Fruit fly (Drosophila melanogaster) whole organism, embryonic: ENCODE measurements around the gene CG16985.

ENCODE experiments used
- Asciz ChIP-seq: fragments of 200-800 bp; sonication (Bioruptor generic); optimal IDR thresholded peaks from 2 replicates; lab custom pipeline; 2017; ENCODE audit warnings: missing biosample characterization, mild to moderate bottlenecking, missing genetic modification characterization, missing genetic modification reagents
- Bdp1 ChIP-seq: fragments of 200-800 bp; sonication (Bioruptor generic); optimal IDR thresholded peaks from 3 replicates; lab custom pipeline; 2016; ENCODE audit warnings: missing biosample characterization, missing genetic modification characterization
- CG10366 ChIP-seq: fragments of 200-800 bp; sonication (Bioruptor generic); IDR thresholded peaks from 2 replicates; pipeline ENCODE4 v1.3.6; 2022; ENCODE audit warnings: missing biosample characterization, missing genetic modification characterization
- CG10462 ChIP-seq: fragments of 200-800 bp; sonication (Bioruptor generic); optimal IDR thresholded peaks from 2 replicates; lab custom pipeline; 2016; ENCODE audit warnings: missing biosample characterization, missing genetic modification characterization
- CG11696 ChIP-seq: fragments of 200-800 bp; sonication (Bioruptor generic); IDR thresholded peaks from 2 replicates; pipeline ENCODE4 v1.3.6; 2022; ENCODE audit warnings: missing biosample characterization, missing genetic modification characterization
- CG12155 ChIP-seq: fragments of 200-800 bp; sonication (Bioruptor generic); optimal IDR thresholded peaks from 3 replicates; lab custom pipeline; 2016; ENCODE audit warnings: missing biosample characterization, missing genetic modification characterization
- CG13123 ChIP-seq: fragments of 200-800 bp; sonication (Bioruptor generic); optimal IDR thresholded peaks from 2 replicates; lab custom pipeline; 2016; ENCODE audit warnings: missing biosample characterization, missing genetic modification characterization
- CG17186 ChIP-seq: fragments of 200-800 bp; sonication (Bioruptor generic); optimal IDR thresholded peaks from 3 replicates; lab custom pipeline; 2017; ENCODE audit warnings: missing biosample characterization, missing genetic modification reagents, missing genetic modification characterization
- CG17359 ChIP-seq: fragments of 200-800 bp; sonication (Bioruptor generic); optimal IDR thresholded peaks from 3 replicates; lab custom pipeline; 2018; ENCODE audit warnings: missing biosample characterization, mild to moderate bottlenecking, missing genetic modification characterization, moderate library complexity
- CG17361 ChIP-seq: fragments of 200-800 bp; sonication (Bioruptor generic); IDR thresholded peaks from 3 replicates; pipeline ENCODE4 v1.3.6; 2022; ENCODE audit warnings: missing biosample characterization, missing genetic modification characterization
- CG17612 ChIP-seq: fragments of 200-800 bp; sonication (Bioruptor generic); IDR thresholded peaks from 2 replicates; pipeline ENCODE4 v1.3.6; 2022; ENCODE audit warnings: missing biosample characterization, missing genetic modification characterization
- CG17829 ChIP-seq: fragments of 200-800 bp; optimal IDR thresholded peaks from 2 replicates; lab custom pipeline; 2019; ENCODE audit warnings: missing biosample characterization, mild to moderate bottlenecking, missing genetic modification characterization, moderate library complexity
- CG2202 ChIP-seq: fragments of 200-800 bp; sonication (Bioruptor generic); optimal IDR thresholded peaks from 2 replicates; lab custom pipeline; 2018; ENCODE audit warnings: missing biosample characterization, mild to moderate bottlenecking, missing genetic modification characterization
- CG34224 ChIP-seq: fragments of 200-800 bp; sonication (Bioruptor generic); IDR thresholded peaks from 3 replicates; pipeline ENCODE4 v1.3.6; 2022; ENCODE audit warnings: missing biosample characterization, missing genetic modification characterization; ENCODE audit not compliant: partially characterized antibody
- CG3847 ChIP-seq: fragments of 200-800 bp; sonication (Bioruptor generic); IDR thresholded peaks from 2 replicates; pipeline ENCODE4 v1.3.6; 2022; ENCODE audit warnings: missing biosample characterization, missing genetic modification characterization
- CG4730 ChIP-seq: fragments of 200-800 bp; sonication (Bioruptor generic); IDR thresholded peaks from 2 replicates; pipeline ENCODE4 v1.3.6; 2022; ENCODE audit warnings: missing biosample characterization, missing genetic modification characterization
- CG6689 ChIP-seq: fragments of 200-800 bp; sonication (Bioruptor generic); IDR thresholded peaks from 2 replicates; pipeline ENCODE4 v1.3.6; 2022; ENCODE audit warnings: missing biosample characterization, missing genetic modification characterization
- CG6765 ChIP-seq: fragments of 200-800 bp; sonication (Bioruptor generic); optimal IDR thresholded peaks from 3 replicates; lab custom pipeline; 2017; ENCODE audit warnings: missing biosample characterization, mild to moderate bottlenecking, missing genetic modification characterization
- CG8765 ChIP-seq: fragments of 200-800 bp; sonication (Bioruptor generic); IDR thresholded peaks from 2 replicates; pipeline ENCODE4 v1.3.6; 2022; ENCODE audit warnings: missing biosample characterization, missing genetic modification characterization
- Dek ChIP-seq: fragments of 200-800 bp; sonication (Bioruptor generic); optimal IDR thresholded peaks from 3 replicates; lab custom pipeline; 2019; ENCODE audit warnings: missing biosample characterization, mild to moderate bottlenecking, missing genetic modification characterization, moderate library complexity
- Dip2 ChIP-seq: fragments of 200-800 bp; sonication (Bioruptor generic); IDR thresholded peaks from 2 replicates; pipeline ENCODE4 v1.3.6; 2022; ENCODE audit warnings: missing biosample characterization, missing genetic modification characterization
- Dll ChIP-seq: fragments of 200-800 bp; sonication (Bioruptor generic); IDR thresholded peaks from 4 replicates; pipeline ENCODE4 v1.3.6; 2022; ENCODE audit warnings: missing biosample characterization, missing genetic modification characterization; ENCODE audit not compliant: partially characterized antibody
- ERR ChIP-seq: fragments of 200-800 bp; sonication (Bioruptor generic); optimal IDR thresholded peaks from 2 replicates; lab custom pipeline; 2016; ENCODE audit warnings: missing biosample characterization, missing genetic modification characterization
- Ets65A ChIP-seq: fragments of 200-800 bp; sonication (Bioruptor generic); peaks from one replicate; lab custom pipeline; 2016; ENCODE audit warnings: missing biosample characterization, missing genetic modification characterization
- HLHmδ ChIP-seq: fragments of 200-800 bp; sonication (Bioruptor generic); optimal IDR thresholded peaks from 2 replicates; lab custom pipeline; 2018; ENCODE audit warnings: missing biosample characterization, mild to moderate bottlenecking, missing genetic modification characterization, moderate library complexity
- Hr51 ChIP-seq, 2 experiments: fragments of 200-800 bp; sonication (Bioruptor generic); optimal IDR thresholded peaks; 2 replicates in 1 of 2; 3 replicates in 1 of 2; lab custom pipeline; 2016 to 2018; ENCODE audit warnings: missing biosample characterization in 2 of 2, missing genetic modification characterization in 2 of 2, mild to moderate bottlenecking in 1 of 2, moderate library complexity in 1 of 2
- Jarid2 ChIP-seq: fragments of 200-800 bp; sonication (Bioruptor generic); optimal IDR thresholded peaks from 3 replicates; lab custom pipeline; 2017; ENCODE audit warnings: mild to moderate bottlenecking, missing biosample characterization, missing genetic modification reagents, missing genetic modification characterization
- MESR4 ChIP-seq: fragments of 200-800 bp; sonication (Bioruptor generic); optimal IDR thresholded peaks from 2 replicates; lab custom pipeline; 2018; ENCODE audit warnings: missing biosample characterization, mild to moderate bottlenecking, missing genetic modification characterization, moderate library complexity
- Sox102F ChIP-seq: fragments of 200-800 bp; sonication (Bioruptor generic); optimal IDR thresholded peaks from 2 replicates; lab custom pipeline; 2018; ENCODE audit warnings: missing biosample characterization, mild to moderate bottlenecking, missing genetic modification characterization, moderate library complexity
- TFAM ChIP-seq: fragments of 200-800 bp; sonication (Bioruptor generic); optimal IDR thresholded peaks from 2 replicates; lab custom pipeline; 2017; ENCODE audit warnings: missing biosample characterization, missing genetic modification characterization, inconsistent platforms
- Tbp ChIP-seq: fragments of >200 bp; optimal IDR thresholded peaks from 2 replicates; lab custom pipeline; 2018; ENCODE audit warnings: missing biosample characterization, missing genetic modification characterization
- az2 ChIP-seq: fragments of 200-800 bp; sonication (Bioruptor generic); optimal IDR thresholded peaks from 3 replicates; lab custom pipeline; 2016; ENCODE audit warnings: missing biosample characterization, missing genetic modification characterization
- dan ChIP-seq: fragments of 200-800 bp; sonication (Bioruptor generic); IDR thresholded peaks from 2 replicates; pipeline ENCODE4 v1.3.6; 2022; ENCODE audit warnings: missing biosample characterization, missing genetic modification characterization
- gcm2 ChIP-seq: fragments of 200-800 bp; sonication (Bioruptor generic); optimal IDR thresholded peaks from 2 replicates; lab custom pipeline; 2016; ENCODE audit warnings: missing biosample characterization, missing genetic modification characterization
- gfzf ChIP-seq: fragments of 200-800 bp; sonication (Bioruptor generic); optimal IDR thresholded peaks from 2 replicates; lab custom pipeline; 2016; ENCODE audit warnings: missing biosample characterization, mild to moderate bottlenecking, missing genetic modification characterization, moderate library complexity
- gsb-n ChIP-seq: fragments of 200-800 bp; sonication (Bioruptor generic); optimal IDR thresholded peaks from 3 replicates; lab custom pipeline; 2018; ENCODE audit warnings: missing biosample characterization, mild to moderate bottlenecking, missing genetic modification characterization
- h ChIP-seq: fragments of >200 bp; optimal IDR thresholded peaks from 2 replicates; lab custom pipeline; 2017
- hth ChIP-seq: fragments of >200 bp; optimal IDR thresholded peaks from 2 replicates; lab custom pipeline; 2017; ENCODE audit warnings: inconsistent platforms
- lola ChIP-seq, 3 experiments: fragments of >200 bp in 2 of 3; fragments of 200-800 bp in 1 of 3; sonication (Bioruptor generic) in 1 of 3; optimal IDR thresholded peaks; 2 replicates each; lab custom pipeline; 2017 to 2019; ENCODE audit warnings: missing biosample characterization in 3 of 3, missing genetic modification characterization in 3 of 3, mild to moderate bottlenecking in 1 of 3, moderate library complexity in 1 of 3
- nerfin-1 ChIP-seq: fragments of 200-800 bp; sonication (Bioruptor generic); optimal IDR thresholded peaks from 3 replicates; lab custom pipeline; 2019; ENCODE audit warnings: missing biosample characterization, mild to moderate bottlenecking, missing genetic modification characterization, moderate library complexity
- oc ChIP-seq: fragments of 200-800 bp; sonication (Bioruptor generic); optimal IDR thresholded peaks from 2 replicates; lab custom pipeline; 2018; ENCODE audit warnings: missing biosample characterization, mild to moderate bottlenecking, missing genetic modification characterization, moderate library complexity
- odd ChIP-seq: fragments of 200-800 bp; sonication (Bioruptor generic); optimal IDR thresholded peaks from 2 replicates; lab custom pipeline; 2017; ENCODE audit warnings: missing biosample characterization, mild to moderate bottlenecking, missing genetic modification characterization
- psq ChIP-seq: fragments of 200-800 bp; sonication (Bioruptor generic); optimal IDR thresholded peaks from 2 replicates; lab custom pipeline; 2017; ENCODE audit warnings: missing biosample characterization, missing genetic modification characterization
- pzg ChIP-seq: fragments of 200-800 bp; sonication (Bioruptor generic); optimal IDR thresholded peaks from 3 replicates; lab custom pipeline; 2018; ENCODE audit warnings: missing biosample characterization, mild to moderate bottlenecking, missing genetic modification characterization, moderate library complexity
- ranshi ChIP-seq: fragments of 200-800 bp; sonication (Bioruptor generic); IDR thresholded peaks from 2 replicates; pipeline ENCODE4 v1.3.6; 2022; ENCODE audit warnings: missing biosample characterization, missing genetic modification characterization
- run ChIP-seq: fragments of 200-800 bp; sonication (Bioruptor generic); optimal IDR thresholded peaks from 3 replicates; lab custom pipeline; 2018; ENCODE audit warnings: missing biosample characterization, mild to moderate bottlenecking, missing genetic modification characterization
- sc ChIP-seq, 3 experiments: fragments of >200 bp in 2 of 3; fragments of 200-800 bp in 1 of 3; sonication (Bioruptor generic) in 1 of 3; optimal IDR thresholded peaks; 2 replicates in 2 of 3; 3 replicates in 1 of 3; lab custom pipeline; 2017; ENCODE audit warnings: mild to moderate bottlenecking in 1 of 3, missing biosample characterization in 1 of 3, missing genetic modification characterization in 1 of 3, missing genetic modification reagents in 1 of 3
- shn ChIP-seq: fragments of 200-800 bp; sonication (Bioruptor generic); optimal IDR thresholded peaks from 3 replicates; lab custom pipeline; 2016; ENCODE audit warnings: missing biosample characterization, missing genetic modification characterization
- ssp ChIP-seq: fragments of 200-800 bp; sonication (Bioruptor generic); IDR thresholded peaks from 2 replicates; pipeline ENCODE4 v1.3.6; 2022; ENCODE audit warnings: missing biosample characterization, missing genetic modification characterization
- tgo ChIP-seq: fragments of 200-800 bp; sonication (Bioruptor generic); IDR thresholded peaks from 3 replicates; pipeline ENCODE4 v1.3.6; 2022; ENCODE audit warnings: missing biosample characterization, missing genetic modification characterization
- twi ChIP-seq: fragments of 200-800 bp; optimal IDR thresholded peaks from 2 replicates; lab custom pipeline; 2019; ENCODE audit warnings: missing biosample characterization, mild to moderate bottlenecking, missing genetic modification characterization, moderate library complexity
- yki ChIP-seq: fragments of >200 bp; optimal IDR thresholded peaks from 3 replicates; lab custom pipeline; 2018

CG16985 gene

dm6 chr3L:2599214-2599730 is at the start of gene CG16985, which contains the start of gene CG12182:
TSS of gene CG16985 (plus strand) at chr3L:2599297.
TSS of gene CG12182 (minus strand) at chr3L:2599579.
- TF ChIP-seq Ets65A (no peak), TFAM (GFP tag; lab: Kevin White, UChicago) (no peak), tgo (no peak), CG8765 (no peak), twi (tag; lab: Kevin White, UChicago) (no peak), CG10462 (GFP tag; lab: Kevin White, UChicago) (no peak), gsb-n (no peak), CG17612 (no peak), psq (GFP tag; lab: Kevin White, UChicago) (no peak), ssp (no peak), Tbp (GFP tag; lab: Kevin White, UChicago) (no peak), Dll (GFP tag; lab: Robert Waterston, UW) (peak; percentile 43; the same call in 1 of the 4 replicates), CG17361 (GFP tag; lab: Robert Waterston, UW) (no peak), CG6765 (GFP tag; lab: Kevin White, UChicago) (no peak), pzg (peak; percentile 41), sc (optimal IDR thresholded peaks at IDR 0.05; lab: Kevin White, UChicago) (no peak), sc (GFP tag; optimal IDR thresholded peaks at IDR 0.05; lab: Kevin White, UChicago) (no peak), CG10366 (GFP tag; lab: Robert Waterston, UW) (no peak), CG4730 (GFP tag; lab: Robert Waterston, UW) (no peak), az2 (no peak), CG2202 (tag; lab: Kevin White, UChicago) (no peak), Hr51 (GFP tag; optimal IDR thresholded peaks at IDR 0.05; lab: Kevin White, UChicago) (no peak), Dip2 (GFP tag; lab: Robert Waterston, UW) (no peak), CG12155 (GFP tag; lab: Kevin White, UChicago) (no peak), Asciz (GFP tag; lab: Kevin White, UChicago) (no peak), yki (lab: Kevin White, UChicago) (no peak), Jarid2 (GFP tag; lab: Kevin White, UChicago) (peak; percentile 8), odd (no peak), CG13123 (no peak), CG6689 (GFP tag; lab: Robert Waterston, UW) (peak; percentile 13; the same call in 1 of the 2 replicates), gcm2 (GFP tag; lab: Kevin White, UChicago) (no peak), hth (no peak), shn (GFP tag; lab: Kevin White, UChicago) (no peak), ERR (GFP tag; lab: Kevin White, UChicago) (no peak), CG17359 (tag; lab: Kevin White, UChicago) (no peak), CG17186 (GFP tag; lab: Kevin White, UChicago) (peak; percentile 29), Dek (tag; lab: Kevin White, UChicago) (no peak), h (lab: Kevin White, UChicago) (no peak), dan (no peak), CG11696 (GFP tag; lab: Robert Waterston, UW) (no peak), lola (GFP tag; optimal IDR thresholded peaks at IDR 0.05; lab: Kevin White, UChicago) (no peak), CG17829 (peak; percentile 13), run (tag; lab: Kevin White, UChicago) (no peak), Bdp1 (no peak), CG34224 (GFP tag; lab: Robert Waterston, UW) (peak; percentile 29; the same call in 2 of the 3 replicates), Sox102F (GFP tag; lab: Kevin White, UChicago) (no peak), MESR4 (peak; percentile 46), nerfin-1 (tag; lab: Kevin White, UChicago) (peak; percentile 77), HLHmδ (no peak), CG3847 (GFP tag; lab: Robert Waterston, UW) (no peak; the same call in 1 of the 2 replicates), ranshi (GFP tag; lab: Robert Waterston, UW) (no peak), gfzf (GFP tag; lab: Kevin White, UChicago) (no peak), oc (tag; lab: Kevin White, UChicago) (no peak)
